Worm (Caenorhabditis elegans): ENCODE data around the gene nhr-159.

ce11 chrV:3847268-3847667, 30.9 kb downstream of the nhr-159 start, which contains the start of gene nhr-185:
- TF ChIP-seq fos-1 (tag; optimal IDR thresholded peaks at IDR 0.05) (no peak), unc-30 (tag; optimal IDR thresholded peaks at IDR 0.05) (no peak), nhr-77 (tag; optimal IDR thresholded peaks at IDR 0.05) (no peak), hpl-2 (GFP tag; optimal IDR thresholded peaks at IDR 0.05) (no peak), xbp-1 (tag; optimal IDR thresholded peaks at IDR 0.05) (no peak), ztf-4 (tag; optimal IDR thresholded peaks at IDR 0.05) (no peak), lin-13 (GFP tag; optimal IDR thresholded peaks at IDR 0.05) (no peak), ztf-11 (tag; optimal IDR thresholded peaks at IDR 0.05) (no peak), aha-1 (tag; optimal IDR thresholded peaks at IDR 0.05) (no peak), lin-15B (tag; optimal IDR thresholded peaks at IDR 0.05) (no peak), pag-3 (tag; optimal IDR thresholded peaks at IDR 0.05; ENCODE audit: borderline replicate concordance, insufficient read depth) (no peak)

All from whole organism, L1 larva.